Fruit fly (Drosophila melanogaster) whole organism, embryonic: Measurements from ENCODE around the gene SelT.

Source experiments
- Atf3 ChIP-seq: fragments of 200-800 bp; sonication (Bioruptor generic); optimal IDR thresholded peaks from 3 replicates; lab custom pipeline; 2016; ENCODE audit warnings: missing biosample characterization, missing genetic modification characterization
- CG10959 ChIP-seq: fragments of 200-800 bp; sonication (Bioruptor generic); IDR thresholded peaks from 2 replicates; pipeline ENCODE4 v1.3.6; 2022; ENCODE audit warnings: missing biosample characterization, missing genetic modification characterization
- CG12104 ChIP-seq: fragments of 200-800 bp; sonication (Bioruptor generic); optimal IDR thresholded peaks from 3 replicates; lab custom pipeline; 2016; ENCODE audit warnings: missing biosample characterization, missing genetic modification characterization
- CG1233 ChIP-seq: fragments of 200-800 bp; sonication (Bioruptor generic); optimal IDR thresholded peaks from 4 replicates; lab custom pipeline; 2018; ENCODE audit warnings: missing biosample characterization, mild to moderate bottlenecking, missing genetic modification characterization
- CG12769 ChIP-seq: fragments of 200-800 bp; sonication (Bioruptor generic); optimal IDR thresholded peaks from 2 replicates; lab custom pipeline; 2019; ENCODE audit warnings: missing biosample characterization, mild to moderate bottlenecking, missing genetic modification characterization, moderate library complexity
- CG14441 ChIP-seq: fragments of 200-800 bp; sonication (Bioruptor generic); IDR thresholded peaks from 2 replicates; pipeline ENCODE4 v1.3.6; 2022; ENCODE audit warnings: missing biosample characterization, missing genetic modification characterization
- CG15011 ChIP-seq: fragments of 200-800 bp; sonication (Bioruptor generic); optimal IDR thresholded peaks from 3 replicates; lab custom pipeline; 2018; ENCODE audit warnings: missing biosample characterization, mild to moderate bottlenecking, missing genetic modification characterization
- CG15696 ChIP-seq: fragments of 200-800 bp; sonication (Bioruptor generic); optimal IDR thresholded peaks from 2 replicates; lab custom pipeline; 2019; ENCODE audit warnings: missing biosample characterization, mild to moderate bottlenecking, missing genetic modification characterization, moderate library complexity
- CG17612 ChIP-seq: fragments of 200-800 bp; sonication (Bioruptor generic); IDR thresholded peaks from 2 replicates; pipeline ENCODE4 v1.3.6; 2022; ENCODE audit warnings: missing biosample characterization, missing genetic modification characterization
- CG18011 ChIP-seq: fragments of 200-800 bp; sonication (Bioruptor generic); optimal IDR thresholded peaks from 2 replicates; lab custom pipeline; 2017; ENCODE audit warnings: missing biosample characterization, missing genetic modification characterization, mild to moderate bottlenecking, moderate library complexity, missing genotype
- CG3407 ChIP-seq: fragments of 200-800 bp; sonication (Bioruptor generic); optimal IDR thresholded peaks from 2 replicates; lab custom pipeline; 2018; ENCODE audit warnings: missing biosample characterization, mild to moderate bottlenecking, missing genetic modification characterization
- CG4360 ChIP-seq: fragments of 200-800 bp; sonication (Bioruptor generic); IDR thresholded peaks from 2 replicates; pipeline ENCODE4 v1.3.6; 2022; ENCODE audit warnings: missing biosample characterization, missing genetic modification characterization
- CG6654 ChIP-seq: fragments of 200-800 bp; sonication (Bioruptor generic); optimal IDR thresholded peaks from 2 replicates; lab custom pipeline; 2017; ENCODE audit warnings: missing biosample characterization, mild to moderate bottlenecking, missing genetic modification characterization
- CG6765 ChIP-seq: fragments of 200-800 bp; sonication (Bioruptor generic); optimal IDR thresholded peaks from 3 replicates; lab custom pipeline; 2017; ENCODE audit warnings: missing biosample characterization, mild to moderate bottlenecking, missing genetic modification characterization
- CG8359 ChIP-seq: fragments of 200-800 bp; sonication (Bioruptor generic); optimal IDR thresholded peaks from 2 replicates; lab custom pipeline; 2017; ENCODE audit warnings: missing biosample characterization, mild to moderate bottlenecking, missing genetic modification characterization, borderline replicate concordance
- CkIIα-i1 ChIP-seq: fragments of 200-800 bp; sonication (Bioruptor generic); IDR thresholded peaks from 2 replicates; pipeline ENCODE4 v1.3.6; 2022; ENCODE audit warnings: missing biosample characterization, missing genetic modification characterization
- Dad ChIP-seq: fragments of 200-800 bp; sonication (Bioruptor generic); optimal IDR thresholded peaks from 3 replicates; lab custom pipeline; 2016; ENCODE audit warnings: missing biosample characterization, missing genetic modification characterization
- Deaf1 ChIP-seq: fragments of 200-800 bp; optimal IDR thresholded peaks from 3 replicates; lab custom pipeline; 2019; ENCODE audit warnings: missing biosample characterization, mild to moderate bottlenecking, missing genetic modification characterization, moderate library complexity
- Dek ChIP-seq: fragments of 200-800 bp; sonication (Bioruptor generic); optimal IDR thresholded peaks from 3 replicates; lab custom pipeline; 2019; ENCODE audit warnings: missing biosample characterization, mild to moderate bottlenecking, missing genetic modification characterization, moderate library complexity
- Dp ChIP-seq: fragments of 200-800 bp; sonication (Bioruptor generic); optimal IDR thresholded peaks from 2 replicates; lab custom pipeline; 2018; ENCODE audit warnings: missing biosample characterization, mild to moderate bottlenecking, missing genetic modification characterization, moderate library complexity
- ERR ChIP-seq: fragments of 200-800 bp; sonication (Bioruptor generic); optimal IDR thresholded peaks from 2 replicates; lab custom pipeline; 2016; ENCODE audit warnings: missing biosample characterization, missing genetic modification characterization
- HmgZ ChIP-seq: fragments of 200-800 bp; sonication (Bioruptor generic); optimal IDR thresholded peaks from 2 replicates; lab custom pipeline; 2018; ENCODE audit warnings: missing biosample characterization, mild to moderate bottlenecking, missing genetic modification characterization
- Hr51 ChIP-seq, 2 experiments: fragments of 200-800 bp; sonication (Bioruptor generic); optimal IDR thresholded peaks; 2 replicates in 1 of 2; 3 replicates in 1 of 2; lab custom pipeline; 2016 to 2018; ENCODE audit warnings: missing biosample characterization in 2 of 2, missing genetic modification characterization in 2 of 2, mild to moderate bottlenecking in 1 of 2, moderate library complexity in 1 of 2
- MTF-1 ChIP-seq: fragments of 200-800 bp; sonication (Bioruptor generic); optimal IDR thresholded peaks from 2 replicates; lab custom pipeline; 2018; ENCODE audit warnings: missing biosample characterization, mild to moderate bottlenecking, missing genetic modification characterization, borderline replicate concordance
- Max ChIP-seq: fragments of 200-800 bp; sonication (Bioruptor generic); optimal IDR thresholded peaks from 2 replicates; lab custom pipeline; 2016; ENCODE audit warnings: missing biosample characterization, mild to moderate bottlenecking, missing genetic modification characterization
- Poxn ChIP-seq: fragments of 200-800 bp; sonication (Bioruptor generic); IDR thresholded peaks from 2 replicates; pipeline ENCODE4 v1.3.6; 2022; ENCODE audit warnings: missing biosample characterization, missing genetic modification characterization
- Stat92E ChIP-seq, 3 experiments: fragments of >200 bp in 2 of 3; fragments of 200-800 bp in 1 of 3; sonication (Bioruptor generic) in 1 of 3; optimal IDR thresholded peaks; 2 replicates each; lab custom pipeline; 2017 to 2019; ENCODE audit warnings: missing biosample characterization in 3 of 3, missing genetic modification characterization in 3 of 3, mild to moderate bottlenecking in 1 of 3, moderate library complexity in 1 of 3
- Tbp ChIP-seq: fragments of >200 bp; optimal IDR thresholded peaks from 2 replicates; lab custom pipeline; 2018; ENCODE audit warnings: missing biosample characterization, missing genetic modification characterization
- Usf ChIP-seq: fragments of 200-800 bp; sonication (Bioruptor generic); optimal IDR thresholded peaks from 2 replicates; lab custom pipeline; 2017; ENCODE audit warnings: missing genotype, missing biosample characterization, missing genetic modification characterization
- Vsx1 ChIP-seq: fragments of 200-800 bp; sonication (Bioruptor generic); optimal IDR thresholded peaks from 2 replicates; lab custom pipeline; 2017; ENCODE audit warnings: missing biosample characterization, mild to moderate bottlenecking, missing genetic modification characterization, missing genetic modification reagents
- abd-A ChIP-seq: fragments of 200-800 bp; sonication (Bioruptor generic); optimal IDR thresholded peaks from 3 replicates; lab custom pipeline; 2019; ENCODE audit warnings: missing biosample characterization, mild to moderate bottlenecking, missing genetic modification characterization, moderate library complexity
- chm ChIP-seq: fragments of 200-800 bp; sonication (Bioruptor generic); IDR thresholded peaks from 2 replicates; pipeline ENCODE4 v1.3.6; 2022; ENCODE audit warnings: missing biosample characterization, missing genetic modification characterization
- dysf ChIP-seq: fragments of 200-800 bp; sonication (Bioruptor generic); IDR thresholded peaks from 3 replicates; pipeline ENCODE4 v1.3.6; 2022; ENCODE audit warnings: missing biosample characterization, missing genetic modification characterization
- emc ChIP-seq: fragments of 200-800 bp; sonication (Bioruptor generic); optimal IDR thresholded peaks from 2 replicates; lab custom pipeline; 2016; ENCODE audit warnings: missing biosample characterization, missing genetic modification characterization
- ems ChIP-seq: fragments of 200-800 bp; sonication (Bioruptor generic); optimal IDR thresholded peaks from 3 replicates; lab custom pipeline; 2016; ENCODE audit warnings: missing biosample characterization, missing genetic modification characterization
- exex ChIP-seq: fragments of 200-800 bp; sonication (Bioruptor generic); optimal IDR thresholded peaks from 4 replicates; lab custom pipeline; 2018; ENCODE audit warnings: missing biosample characterization, mild to moderate bottlenecking, missing genetic modification characterization, moderate library complexity
- gcm ChIP-seq: fragments of 200-800 bp; sonication (Bioruptor generic); optimal IDR thresholded peaks from 2 replicates; lab custom pipeline; 2019; ENCODE audit warnings: missing biosample characterization, mild to moderate bottlenecking, missing genetic modification characterization, moderate library complexity
- gfzf ChIP-seq: fragments of 200-800 bp; sonication (Bioruptor generic); optimal IDR thresholded peaks from 2 replicates; lab custom pipeline; 2016; ENCODE audit warnings: missing biosample characterization, mild to moderate bottlenecking, missing genetic modification characterization, moderate library complexity
- ind ChIP-seq: fragments of 200-800 bp; sonication (Bioruptor generic); optimal IDR thresholded peaks from 3 replicates; lab custom pipeline; 2016; ENCODE audit warnings: missing biosample characterization, missing genetic modification characterization
- inv ChIP-seq: fragments of 200-800 bp; sonication (Bioruptor generic); IDR thresholded peaks from 2 replicates; pipeline ENCODE4 v1.3.6; 2022; ENCODE audit warnings: missing biosample characterization, missing genetic modification characterization; ENCODE audit not compliant: partially characterized antibody
- lov ChIP-seq, 2 experiments: fragments of 200-800 bp in 1 of 2; fragments of >200 bp in 1 of 2; sonication (Bioruptor generic) in 1 of 2; IDR thresholded peaks in 1 of 2; optimal IDR thresholded peaks in 1 of 2; 2 replicates in 1 of 2; 3 replicates in 1 of 2; pipeline versions ENCODE4 v1.3.6 to Lab custom; 2017 to 2022; ENCODE audit warnings: missing biosample characterization in 1 of 2, missing genetic modification characterization in 1 of 2
- pnt ChIP-seq: fragments of 200-800 bp; sonication (Bioruptor generic); optimal IDR thresholded peaks from 3 replicates; lab custom pipeline; 2016; ENCODE audit warnings: missing biosample characterization, missing genetic modification characterization
- pum ChIP-seq: fragments of 200-800 bp; sonication (Bioruptor generic); optimal IDR thresholded peaks from 2 replicates; lab custom pipeline; 2016; ENCODE audit warnings: missing biosample characterization, missing genetic modification characterization
- scrt ChIP-seq: fragments of 200-800 bp; sonication (Bioruptor generic); optimal IDR thresholded peaks from 2 replicates; lab custom pipeline; 2018; ENCODE audit warnings: missing biosample characterization, mild to moderate bottlenecking, missing genetic modification characterization, moderate library complexity
- ssp ChIP-seq: fragments of 200-800 bp; sonication (Bioruptor generic); IDR thresholded peaks from 2 replicates; pipeline ENCODE4 v1.3.6; 2022; ENCODE audit warnings: missing biosample characterization, missing genetic modification characterization
- tio ChIP-seq: fragments of 200-800 bp; sonication (Bioruptor generic); optimal IDR thresholded peaks from 2 replicates; lab custom pipeline; 2017; ENCODE audit warnings: missing biosample characterization, missing genetic modification characterization, inconsistent platforms
- toy ChIP-seq: fragments of 200-800 bp; sonication (Bioruptor generic); IDR thresholded peaks from 2 replicates; pipeline ENCODE4 v1.3.6; 2022; ENCODE audit warnings: missing biosample characterization, missing genetic modification characterization
- usp ChIP-seq: fragments of >200 bp; optimal IDR thresholded peaks from 2 replicates; lab custom pipeline; 2017; ENCODE audit warnings: missing biosample characterization, missing genetic modification characterization
- yki ChIP-seq: fragments of >200 bp; optimal IDR thresholded peaks from 3 replicates; lab custom pipeline; 2018

Gene SelT

DNA sequence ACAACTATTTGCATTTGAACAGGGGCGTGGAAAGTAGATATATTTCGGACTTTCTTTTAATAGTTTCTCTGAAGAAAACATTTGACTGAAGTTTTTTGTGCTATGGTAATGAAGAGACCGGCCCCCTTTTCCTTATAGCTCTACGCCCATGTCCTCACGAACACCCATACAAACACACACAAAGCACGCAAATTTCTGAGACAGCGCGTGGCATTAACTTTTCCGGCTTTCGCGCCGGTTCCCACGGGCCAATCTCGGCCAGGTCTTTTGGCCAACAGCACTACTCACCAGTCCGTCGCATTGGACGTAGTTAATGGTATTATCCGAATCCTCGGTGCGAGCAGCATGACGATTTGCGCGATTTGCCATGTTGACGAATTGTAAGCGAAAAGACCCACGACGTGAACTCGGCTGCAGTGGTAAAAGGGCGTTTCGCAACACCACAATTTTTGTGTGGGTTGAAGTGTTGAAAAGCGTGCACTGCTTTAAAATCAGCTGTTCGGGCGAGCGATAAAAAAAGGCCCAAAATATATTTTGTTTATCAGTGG lies 41.7 kb downstream of the SelT start, which contains the start of gene senju (continued):
- TF ChIP-seq ERR (GFP tag; lab: Kevin White, UChicago) (peak; percentile 56), Max (GFP tag; lab: Kevin White, UChicago) (peak; percentile 90), CG14441 (GFP tag; lab: Robert Waterston, UW) (peak; percentile 83), inv (GFP tag; lab: Robert Waterston, UW) (no peak; the same call in 1 of the 2 replicates), CG15011 (peak; percentile 39), Atf3 (peak; percentile 74), Deaf1 (tag; lab: Kevin White, UChicago) (peak; percentile 86), Usf (peak; percentile 79), Stat92E (GFP tag; optimal IDR thresholded peaks at IDR 0.05; lab: Kevin White, UChicago) (peak in 1 of 3 experiments; percentile 8), usp (GFP tag; lab: Kevin White, UChicago) (no peak), Dad (GFP tag; lab: Kevin White, UChicago) (peak; percentile 88), gfzf (GFP tag; lab: Kevin White, UChicago) (peak; percentile 44), toy (GFP tag; lab: Robert Waterston, UW) (peak; percentile 35; the same call in 1 of the 2 replicates), tio (GFP tag; lab: Kevin White, UChicago) (peak; percentile 83), ssp (GFP tag; lab: Robert Waterston, UW) (peak; percentile 62), exex (peak; percentile 39), Poxn (GFP tag; lab: Robert Waterston, UW) (no peak), CG15696 (tag; lab: Kevin White, UChicago) (peak; percentile 38), CG1233 (GFP tag; lab: Kevin White, UChicago) (peak; percentile 71), Dek (tag; lab: Kevin White, UChicago) (peak; percentile 75), yki (lab: Kevin White, UChicago) (no peak), ind (GFP tag; lab: Kevin White, UChicago) (peak; percentile 78), CG12769 (tag; lab: Kevin White, UChicago) (peak; percentile 82), pum (GFP tag; lab: Kevin White, UChicago) (peak; percentile 83), MTF-1 (GFP tag; lab: Kevin White, UChicago) (peak; percentile 59), CG8359 (peak; percentile 63), CG6654 (GFP tag; lab: Kevin White, UChicago) (peak; percentile 60), CG6765 (peak; percentile 81), ems (GFP tag; lab: Kevin White, UChicago) (peak; percentile 80), scrt (GFP tag; lab: Kevin White, UChicago) (peak; percentile 65), Tbp (no peak), emc (GFP tag; lab: Kevin White, UChicago) (peak; percentile 78), dysf (GFP tag; lab: Robert Waterston, UW) (peak; percentile 89), pnt (GFP tag; lab: Kevin White, UChicago) (peak; percentile 74), Dp (peak; percentile 46), CG12104 (peak; percentile 73), CG3407 (GFP tag; lab: Kevin White, UChicago) (peak; percentile 66), lov (optimal IDR thresholded peaks at IDR 0.05; lab: Kevin White, UChicago) (no peak), lov (GFP tag; IDR thresholded peaks at IDR 0.05; lab: Robert Waterston, UW) (peak; percentile 55; the same call in 2 of the 3 replicates), CkIIα-i1 (GFP tag; lab: Robert Waterston, UW) (no peak), CG10959 (GFP tag; lab: Robert Waterston, UW) (peak; percentile 50; the same call in 1 of the 2 replicates), CG4360 (peak; percentile 51; the same call in 1 of the 2 replicates), Hr51 (GFP tag; optimal IDR thresholded peaks at IDR 0.05; lab: Kevin White, UChicago) (peak; percentile 82 to 86), HmgZ (peak; percentile 88), chm (peak; percentile 87), Vsx1 (GFP tag; lab: Kevin White, UChicago) (peak; percentile 19), abd-A (peak; percentile 68), CG17612 (GFP tag; lab: Robert Waterston, UW) (no peak), gcm (peak; percentile 41), CG18011 (GFP tag; lab: Kevin White, UChicago) (peak; percentile 86)
